Fruit fly (Drosophila melanogaster) whole organism, embryonic: ENCODE measurements around the gene Ythdc1.

Experiments
- B-H2 ChIP-seq: fragments of 200-800 bp; sonication (Bioruptor generic); optimal IDR thresholded peaks from 2 replicates; lab custom pipeline; 2018; ENCODE audit warnings: missing biosample characterization, mild to moderate bottlenecking, missing genetic modification characterization
- CG10267 ChIP-seq: fragments of 200-800 bp; sonication (Bioruptor generic); optimal IDR thresholded peaks from 2 replicates; lab custom pipeline; 2018; ENCODE audit warnings: missing biosample characterization, mild to moderate bottlenecking, missing genetic modification characterization, moderate library complexity
- CG10654 ChIP-seq: fragments of 200-800 bp; sonication (Bioruptor generic); optimal IDR thresholded peaks from 2 replicates; lab custom pipeline; 2016; ENCODE audit warnings: missing biosample characterization, missing genetic modification characterization
- CG12236 ChIP-seq: fragments of 200-800 bp; sonication (Bioruptor generic); optimal IDR thresholded peaks from 2 replicates; lab custom pipeline; 2016; ENCODE audit warnings: missing biosample characterization, missing genetic modification characterization
- CG13287 ChIP-seq: fragments of 200-800 bp; sonication (Bioruptor generic); IDR thresholded peaks from 2 replicates; pipeline ENCODE4 v1.3.6; 2022; ENCODE audit warnings: missing biosample characterization, missing genetic modification characterization; ENCODE audit not compliant: partially characterized antibody
- CG14667 ChIP-seq: fragments of 200-800 bp; sonication (Bioruptor generic); IDR thresholded peaks from 2 replicates; pipeline ENCODE4 v1.3.6; 2022; ENCODE audit warnings: missing biosample characterization, missing genetic modification characterization
- CG16863 ChIP-seq: fragments of 200-800 bp; sonication (Bioruptor generic); optimal IDR thresholded peaks from 3 replicates; lab custom pipeline; 2016; ENCODE audit warnings: missing biosample characterization, missing genetic modification characterization
- CG17361 ChIP-seq: fragments of 200-800 bp; sonication (Bioruptor generic); IDR thresholded peaks from 3 replicates; pipeline ENCODE4 v1.3.6; 2022; ENCODE audit warnings: missing biosample characterization, missing genetic modification characterization
- CG18262 ChIP-seq: fragments of 200-800 bp; optimal IDR thresholded peaks from 3 replicates; lab custom pipeline; 2019; ENCODE audit warnings: missing biosample characterization, mild to moderate bottlenecking, missing genetic modification characterization, moderate library complexity
- CG18619 ChIP-seq: fragments of 200-800 bp; sonication (Bioruptor generic); optimal IDR thresholded peaks from 3 replicates; lab custom pipeline; 2017; ENCODE audit warnings: missing biosample characterization, mild to moderate bottlenecking, missing genetic modification characterization
- CG2678 ChIP-seq: fragments of 200-800 bp; sonication (Bioruptor generic); optimal IDR thresholded peaks from 3 replicates; lab custom pipeline; 2019; ENCODE audit warnings: missing biosample characterization, mild to moderate bottlenecking, missing genetic modification characterization, moderate library complexity
- CG30403 ChIP-seq: fragments of 200-800 bp; sonication (Bioruptor generic); optimal IDR thresholded peaks from 3 replicates; lab custom pipeline; 2016; ENCODE audit warnings: missing biosample characterization, missing genetic modification characterization
- CG33213 ChIP-seq: fragments of 200-800 bp; sonication (Bioruptor generic); optimal IDR thresholded peaks from 3 replicates; lab custom pipeline; 2016; ENCODE audit warnings: missing biosample characterization, missing genetic modification characterization
- CG42726 ChIP-seq: fragments of 200-800 bp; sonication (Bioruptor generic); IDR thresholded peaks from 2 replicates; pipeline ENCODE4 v1.3.6; 2022; ENCODE audit warnings: missing biosample characterization, missing genetic modification characterization; ENCODE audit not compliant: partially characterized antibody
- CG5245 ChIP-seq: fragments of 200-800 bp; sonication (Bioruptor generic); optimal IDR thresholded peaks from 3 replicates; lab custom pipeline; 2016; ENCODE audit warnings: missing biosample characterization, missing genetic modification characterization
- CG6254 ChIP-seq: fragments of 200-800 bp; sonication (Bioruptor generic); optimal IDR thresholded peaks from 3 replicates; lab custom pipeline; 2017; ENCODE audit warnings: mild to moderate bottlenecking, missing biosample characterization, missing genetic modification reagents, missing genetic modification characterization
- CG6765 ChIP-seq: fragments of 200-800 bp; sonication (Bioruptor generic); optimal IDR thresholded peaks from 3 replicates; lab custom pipeline; 2017; ENCODE audit warnings: missing biosample characterization, mild to moderate bottlenecking, missing genetic modification characterization
- CG7372 ChIP-seq: fragments of 200-800 bp; sonication (Bioruptor generic); IDR thresholded peaks from 2 replicates; pipeline ENCODE4 v1.3.6; 2022; ENCODE audit warnings: missing biosample characterization, missing genetic modification characterization
- CTCF ChIP-seq: fragments of 200-800 bp; sonication (Bioruptor generic); optimal IDR thresholded peaks from 2 replicates; lab custom pipeline; 2017; ENCODE audit warnings: missing biosample characterization, mild to moderate bottlenecking, missing genetic modification characterization, moderate library complexity
- Dek ChIP-seq: fragments of 200-800 bp; sonication (Bioruptor generic); optimal IDR thresholded peaks from 3 replicates; lab custom pipeline; 2019; ENCODE audit warnings: missing biosample characterization, mild to moderate bottlenecking, missing genetic modification characterization, moderate library complexity
- Dip2 ChIP-seq: fragments of 200-800 bp; sonication (Bioruptor generic); IDR thresholded peaks from 2 replicates; pipeline ENCODE4 v1.3.6; 2022; ENCODE audit warnings: missing biosample characterization, missing genetic modification characterization
- E2f2 ChIP-seq: fragments of 200-800 bp; sonication (Bioruptor generic); IDR thresholded peaks from 2 replicates; pipeline ENCODE4 v1.3.6; 2022; ENCODE audit warnings: missing biosample characterization, missing genetic modification characterization
- Eip74EF ChIP-seq, 2 experiments: fragments of 200-800 bp in 1 of 2; fragments of >200 bp in 1 of 2; sonication (Bioruptor generic) in 1 of 2; optimal IDR thresholded peaks; 2 replicates each; lab custom pipeline; 2017 to 2019; ENCODE audit warnings: missing biosample characterization in 2 of 2, missing genetic modification characterization in 2 of 2, mild to moderate bottlenecking in 1 of 2, moderate library complexity in 1 of 2
- Hey ChIP-seq: fragments of 200-800 bp; sonication (Bioruptor generic); optimal IDR thresholded peaks from 3 replicates; lab custom pipeline; 2018; ENCODE audit warnings: missing biosample characterization, mild to moderate bottlenecking, missing genetic modification characterization
- NC2β ChIP-seq: fragments of 200-800 bp; sonication (Bioruptor generic); optimal IDR thresholded peaks from 2 replicates; lab custom pipeline; 2016; ENCODE audit warnings: missing biosample characterization, missing genetic modification characterization
- NK7.1 ChIP-seq: fragments of 200-800 bp; sonication (Bioruptor generic); optimal IDR thresholded peaks from 3 replicates; lab custom pipeline; 2016; ENCODE audit warnings: missing biosample characterization, missing genetic modification characterization
- Oaz ChIP-seq: fragments of 200-800 bp; sonication (Bioruptor generic); IDR thresholded peaks from 2 replicates; pipeline ENCODE4 v1.3.6; 2022; ENCODE audit warnings: missing biosample characterization, missing genetic modification characterization
- Poxn ChIP-seq: fragments of 200-800 bp; sonication (Bioruptor generic); IDR thresholded peaks from 2 replicates; pipeline ENCODE4 v1.3.6; 2022; ENCODE audit warnings: missing biosample characterization, missing genetic modification characterization
- TFAM ChIP-seq: fragments of 200-800 bp; sonication (Bioruptor generic); optimal IDR thresholded peaks from 2 replicates; lab custom pipeline; 2017; ENCODE audit warnings: missing biosample characterization, missing genetic modification characterization, inconsistent platforms
- ab ChIP-seq: fragments of 200-800 bp; sonication (Bioruptor generic); optimal IDR thresholded peaks from 2 replicates; lab custom pipeline; 2016; ENCODE audit warnings: missing biosample characterization, missing genetic modification characterization
- br ChIP-seq: fragments of >200 bp; optimal IDR thresholded peaks from 2 replicates; lab custom pipeline; 2017
- cg ChIP-seq: fragments of 200-800 bp; sonication (Bioruptor generic); optimal IDR thresholded peaks from 3 replicates; lab custom pipeline; 2019; ENCODE audit warnings: missing biosample characterization, mild to moderate bottlenecking, missing genetic modification characterization, moderate library complexity
- chm ChIP-seq: fragments of 200-800 bp; sonication (Bioruptor generic); IDR thresholded peaks from 2 replicates; pipeline ENCODE4 v1.3.6; 2022; ENCODE audit warnings: missing biosample characterization, missing genetic modification characterization
- ci ChIP-seq: fragments of 200-800 bp; sonication (Bioruptor generic); IDR thresholded peaks from 3 replicates; pipeline ENCODE4 v1.3.6; 2022; ENCODE audit warnings: missing biosample characterization, missing genetic modification characterization
- croc ChIP-seq: fragments of 200-800 bp; sonication (Bioruptor generic); conservative IDR thresholded peaks from 3 replicates; pipeline ENCODE4 v1.3.6; 2022; ENCODE audit warnings: missing biosample characterization, missing genetic modification characterization
- crol ChIP-seq: fragments of 200-800 bp; sonication (Bioruptor generic); IDR thresholded peaks from 2 replicates; pipeline ENCODE4 v1.3.6; 2022; ENCODE audit warnings: missing biosample characterization, missing genetic modification characterization
- dpn ChIP-seq, 2 experiments: fragments of 200-800 bp; sonication (Bioruptor generic); optimal IDR thresholded peaks; 3 replicates each; lab custom pipeline; 2016; ENCODE audit warnings: missing biosample characterization in 2 of 2, missing genetic modification characterization in 2 of 2
- fd64A ChIP-seq: fragments of 200-800 bp; sonication (Bioruptor generic); optimal IDR thresholded peaks from 3 replicates; lab custom pipeline; 2018; ENCODE audit warnings: missing biosample characterization, mild to moderate bottlenecking, missing genetic modification characterization
- ken ChIP-seq: fragments of 200-800 bp; sonication (Bioruptor generic); IDR thresholded peaks from 3 replicates; pipeline ENCODE4 v1.3.6; 2022; ENCODE audit warnings: missing biosample characterization, missing genetic modification characterization
- oc ChIP-seq: fragments of 200-800 bp; sonication (Bioruptor generic); optimal IDR thresholded peaks from 2 replicates; lab custom pipeline; 2018; ENCODE audit warnings: missing biosample characterization, mild to moderate bottlenecking, missing genetic modification characterization, moderate library complexity
- pfk ChIP-seq: fragments of 200-800 bp; sonication (Bioruptor generic); optimal IDR thresholded peaks from 2 replicates; lab custom pipeline; 2018; ENCODE audit warnings: missing biosample characterization, mild to moderate bottlenecking, missing genetic modification characterization, moderate library complexity
- pho ChIP-seq: fragments of 200-800 bp; sonication (Bioruptor generic); optimal IDR thresholded peaks from 2 replicates; lab custom pipeline; 2016; ENCODE audit warnings: missing biosample characterization, missing genetic modification characterization
- row ChIP-seq: fragments of 200-800 bp; sonication (Bioruptor generic); IDR thresholded peaks from 3 replicates; pipeline ENCODE4 v1.3.6; 2022; ENCODE audit warnings: missing biosample characterization, missing genetic modification characterization
- sd ChIP-seq: fragments of 200-800 bp; sonication (Bioruptor generic); optimal IDR thresholded peaks from 3 replicates; lab custom pipeline; 2018; ENCODE audit warnings: missing biosample characterization, mild to moderate bottlenecking, missing genetic modification characterization, moderate library complexity
- sens ChIP-seq: fragments of 200-800 bp; sonication (Bioruptor generic); peaks from one replicate; lab custom pipeline; 2016; ENCODE audit warnings: missing biosample characterization, missing genetic modification characterization
- sug ChIP-seq: fragments of 200-800 bp; optimal IDR thresholded peaks from 2 replicates; lab custom pipeline; 2019; ENCODE audit warnings: missing biosample characterization, mild to moderate bottlenecking, missing genetic modification characterization, moderate library complexity
- unpg ChIP-seq: fragments of 200-800 bp; sonication (Bioruptor generic); optimal IDR thresholded peaks from 3 replicates; lab custom pipeline; 2018; ENCODE audit warnings: missing biosample characterization, mild to moderate bottlenecking, missing genetic modification characterization, moderate library complexity

The Ythdc1 gene

dm6 chr3L:3406307-3407061 lies 32.5 kb upstream of the Ythdc1 start (continued):
- TF ChIP-seq croc (no peak), NK7.1 (GFP tag; lab: Kevin White, UChicago) (no peak), CG17361 (GFP tag; lab: Robert Waterston, UW) (0 out of 3 replicates have a peak, but pooled peaks have one; percentile 15), CG2678 (tag; lab: Kevin White, UChicago) (peak; percentile 38), CG14667 (GFP tag; lab: Robert Waterston, UW) (no peak), pho (GFP tag; lab: Kevin White, UChicago) (no peak), CTCF (GFP tag; lab: Kevin White, UChicago) (no peak), CG7372 (peak; percentile 47; the same call in 1 of the 2 replicates)

dm6 chr3L:3405592-3405991 lies 31.6 kb upstream of the Ythdc1 start:
- TF ChIP-seq CG16863 (GFP tag; lab: Kevin White, UChicago) (no peak), Poxn (GFP tag; lab: Robert Waterston, UW) (no peak), sens (GFP tag; lab: Kevin White, UChicago) (peak; percentile 29), row (GFP tag; lab: Robert Waterston, UW) (no peak), CG42726 (GFP tag; lab: Robert Waterston, UW) (no peak), CG5245 (GFP tag; lab: Kevin White, UChicago) (no peak), CG10267 (tag; lab: Kevin White, UChicago) (no peak)
- TF ChIP-seq, all 482 proteins: peak for 1

dm6 chr3L:3400555-3401198 lies 26.7 kb upstream of the Ythdc1 start:
- peak; percentile 15; the same call in 1 of the 2 replicates for TF ChIP-seq E2f2 (GFP tag; lab: Robert Waterston, UW)
- no peak for TF ChIP-seq Hey (tag; lab: Kevin White, UChicago)
- TF ChIP-seq sens (GFP tag; lab: Kevin White, UChicago) = peak; percentile 36
- no peak for TF ChIP-seq TFAM (GFP tag; lab: Kevin White, UChicago)
- TF ChIP-seq ab = no peak
- no peak for TF ChIP-seq Dip2 (GFP tag; lab: Robert Waterston, UW)
- no peak for TF ChIP-seq CG33213 (GFP tag; lab: Kevin White, UChicago)
- no peak for TF ChIP-seq CG18619 (GFP tag; lab: Kevin White, UChicago)
- no peak for TF ChIP-seq CG6765
- no peak for TF ChIP-seq CG6254 (GFP tag; lab: Kevin White, UChicago)
- TF ChIP-seq CG12236 (GFP tag; lab: Kevin White, UChicago) = no peak
- no peak for TF ChIP-seq unpg (GFP tag; lab: Kevin White, UChicago)
- TF ChIP-seq B-H2 (GFP tag; lab: Kevin White, UChicago) = peak; percentile 7
- TF ChIP-seq CG30403 = no peak
- TF ChIP-seq sug (tag; lab: Kevin White, UChicago) = peak; percentile 38
- no peak for TF ChIP-seq Dek (tag; lab: Kevin White, UChicago)
- no peak for TF ChIP-seq pfk (GFP tag; lab: Kevin White, UChicago)
- TF ChIP-seq br = no peak
- TF ChIP-seq sd (tag; lab: Kevin White, UChicago) = peak; percentile 12
- TF ChIP-seq oc (tag; lab: Kevin White, UChicago) = no peak
- TF ChIP-seq CG10654 (GFP tag; lab: Kevin White, UChicago) = no peak
- no peak for TF ChIP-seq dpn (GFP tag; optimal IDR thresholded peaks at IDR 0.05; lab: Kevin White, UChicago)
- 0 out of 3 replicates have a peak, but pooled peaks have one; percentile 37 for TF ChIP-seq ci (GFP tag; lab: Robert Waterston, UW)
- TF ChIP-seq ken (GFP tag; lab: Robert Waterston, UW) = 0 out of 3 replicates have a peak, but pooled peaks have one; percentile 3
- TF ChIP-seq Oaz (GFP tag; lab: Robert Waterston, UW) = no peak
- TF ChIP-seq Eip74EF (GFP tag; optimal IDR thresholded peaks at IDR 0.05; lab: Kevin White, UChicago) = no peak
- TF ChIP-seq chm = peak; percentile 28; the same call in 1 of the 2 replicates
- TF ChIP-seq crol (GFP tag; lab: Robert Waterston, UW) = peak; percentile 35; the same call in 1 of the 2 replicates
- TF ChIP-seq fd64A = no peak
- TF ChIP-seq CG18262 = no peak
- TF ChIP-seq NC2β (GFP tag; lab: Kevin White, UChicago) = no peak
- TF ChIP-seq cg (GFP tag; lab: Kevin White, UChicago) = peak; percentile 77
- no peak for TF ChIP-seq CG13287 (GFP tag; lab: Robert Waterston, UW)
